Worm (Caenorhabditis elegans): Measurements from ENCODE around the gene Y81B9A.3.

- TF ChIP-seq nhr-11 (tag; optimal IDR thresholded peaks at IDR 0.05) (no peak), snpc-4 (tag; optimal IDR thresholded peaks at IDR 0.05) (no peak), ztf-11 (tag; optimal IDR thresholded peaks at IDR 0.05) (no peak), aly-2 (tag; optimal IDR thresholded peaks at IDR 0.05) (no peak), fkh-10 (GFP tag; optimal IDR thresholded peaks at IDR 0.05) (no peak), R02D3.7 (tag; optimal IDR thresholded peaks at IDR 0.05) (no peak), elt-1 (tag; optimal IDR thresholded peaks at IDR 0.05) (no peak)
Observed at ce11 chrX:9212675-9213074, 30.4 kb downstream of the Y81B9A.3 start.

All from whole organism, L3 larva.